Worm (Caenorhabditis elegans) whole organism, young adult: ENCODE measurements around the gene R02E12.5.

Experiments
- B0035.1 ChIP-seq: sonication (generic microtip); optimal IDR thresholded peaks from 2 replicates; lab custom pipeline; 2016; ENCODE audit warnings: missing genetic modification characterization, mild to moderate bottlenecking, missing compliant biosample characterization, missing genotype, missing genetic modification reagents
- D2030.7 ChIP-seq: fragments of 200-800 bp; sonication (Bioruptor generic); IDR thresholded peaks from 2 replicates; pipeline ENCODE4 v1.3.6; 2022; ENCODE audit warnings: missing genetic modification reagents, missing genetic modification characterization, missing compliant biosample characterization
- F23B12.7 ChIP-seq: sonication (generic microtip); optimal IDR thresholded peaks from 2 replicates; lab custom pipeline; 2017; ENCODE audit warnings: missing genetic modification characterization, mild to moderate bottlenecking, missing compliant biosample characterization, antibody characterized with exemption, moderate library complexity; ENCODE audit not compliant: insufficient read depth
- F33H1.4 ChIP-seq: fragments of 200-800 bp; sonication (Bioruptor generic); IDR thresholded peaks from 2 replicates; pipeline ENCODE4 v1.3.6; 2022; ENCODE audit warnings: missing genetic modification reagents, missing genetic modification characterization, missing compliant biosample characterization
- F49E8.2 ChIP-seq: sonication (generic microtip); optimal IDR thresholded peaks from 3 replicates; lab custom pipeline; 2017; ENCODE audit warnings: missing genetic modification characterization, mild to moderate bottlenecking, missing compliant biosample characterization, antibody characterized with exemption, moderate library complexity; ENCODE audit not compliant: insufficient read depth
- F55B11.4 ChIP-seq: sonication (generic microtip); optimal IDR thresholded peaks from 2 replicates; lab custom pipeline; 2016; ENCODE audit warnings: missing compliant biosample characterization, missing genetic modification characterization, borderline replicate concordance; ENCODE audit not compliant: insufficient read depth
- F57A8.1 ChIP-seq: fragments of 200-800 bp; sonication (Bioruptor generic); optimal IDR thresholded peaks from 2 replicates; lab custom pipeline; 2018; ENCODE audit warnings: mild to moderate bottlenecking, missing genetic modification characterization, moderate library complexity, missing compliant biosample characterization
- K11D2.4 ChIP-seq: fragments of 200-800 bp; sonication (Bioruptor generic); IDR thresholded peaks from 2 replicates; pipeline ENCODE4 v1.3.6; 2022; ENCODE audit warnings: missing genetic modification reagents, missing genetic modification characterization, missing compliant biosample characterization
- Y53F4B.3 ChIP-seq: fragments of 200-800 bp; sonication (Bioruptor generic); IDR thresholded peaks from 2 replicates; pipeline ENCODE4 v1.3.6; 2022; ENCODE audit warnings: missing genetic modification reagents, missing genetic modification characterization, missing compliant biosample characterization
- Y53G8AR.9 ChIP-seq: fragments of 200-800 bp; sonication (Bioruptor generic); conservative IDR thresholded peaks from 2 replicates; pipeline ENCODE4 v1.3.6; 2022; ENCODE audit warnings: missing genetic modification reagents, missing genetic modification characterization, missing compliant biosample characterization
- Y79H2A.3 ChIP-seq: fragments of 200-800 bp; sonication (Bioruptor generic); conservative IDR thresholded peaks from 2 replicates; pipeline ENCODE4 v1.3.6; 2022; ENCODE audit warnings: missing genetic modification reagents, missing genetic modification characterization, missing compliant biosample characterization
- Y95B8A.8 ChIP-seq: fragments of 200-800 bp; sonication (Bioruptor generic); IDR thresholded peaks from 2 replicates; pipeline ENCODE4 v1.3.6; 2022; ENCODE audit warnings: missing genetic modification reagents, missing genetic modification characterization, missing compliant biosample characterization
- ama-1 ChIP-seq, 3 experiments: fragments of 150-350 bp in 1 of 3; sonication (generic microtip) in 2 of 3; optimal IDR thresholded peaks; 2 replicates each; lab custom pipeline; 2014 to 2018; ENCODE audit warnings: missing biosample characterization in 2 of 3, missing genetic modification characterization in 2 of 3, missing genetic modification reagents in 2 of 3
- attf-5 ChIP-seq: fragments of 200-800 bp; sonication (Bioruptor generic); optimal IDR thresholded peaks from 2 replicates; lab custom pipeline; 2018; ENCODE audit warnings: mild to moderate bottlenecking, missing genetic modification characterization, missing compliant biosample characterization
- ccch-3 ChIP-seq: fragments of 200-800 bp; sonication (Bioruptor generic); optimal IDR thresholded peaks from 2 replicates; lab custom pipeline; 2018; ENCODE audit warnings: mild to moderate bottlenecking, missing genetic modification characterization, missing compliant biosample characterization
- cebp-2 ChIP-seq: fragments of 200-800 bp; sonication (Bioruptor generic); IDR thresholded peaks from 2 replicates; pipeline ENCODE4 v1.3.6; 2022; ENCODE audit warnings: missing genetic modification characterization, missing compliant biosample characterization
- ceh-100 ChIP-seq: fragments of 200-800 bp; sonication (Bioruptor generic); IDR thresholded peaks from 2 replicates; pipeline ENCODE4 v1.3.6; 2022; ENCODE audit warnings: missing genetic modification reagents, missing genetic modification characterization, missing compliant biosample characterization
- ceh-27 ChIP-seq: fragments of 200-800 bp; sonication (Bioruptor generic); optimal IDR thresholded peaks from 2 replicates; lab custom pipeline; 2018; ENCODE audit warnings: mild to moderate bottlenecking, missing genetic modification characterization, moderate library complexity, missing compliant biosample characterization
- chd-7 ChIP-seq: sonication (generic microtip); optimal IDR thresholded peaks from 2 replicates; lab custom pipeline; 2016; ENCODE audit warnings: mild to moderate bottlenecking, missing genetic modification characterization, moderate library complexity, missing compliant biosample characterization
- dpff-1 ChIP-seq: sonication (generic microtip); optimal IDR thresholded peaks from 2 replicates; lab custom pipeline; 2017; ENCODE audit warnings: mild to moderate bottlenecking, missing genetic modification characterization, missing compliant biosample characterization
- efl-1 ChIP-seq: fragments of 150-350 bp; optimal IDR thresholded peaks from 2 replicates; lab custom pipeline; 2014; ENCODE audit warnings: missing biosample characterization, missing genetic modification reagents, missing genetic modification characterization
- egrh-3 ChIP-seq: fragments of 200-800 bp; sonication (Bioruptor generic); IDR thresholded peaks from 2 replicates; pipeline ENCODE4 v1.3.6; 2022; ENCODE audit warnings: missing genetic modification reagents, missing genetic modification characterization, missing compliant biosample characterization
- ekl-4 ChIP-seq: fragments of 200-800 bp; sonication (Bioruptor generic); IDR thresholded peaks from 2 replicates; pipeline ENCODE4 v1.3.6; 2022; ENCODE audit warnings: missing genetic modification reagents, missing genetic modification characterization, missing compliant biosample characterization
- ets-4 ChIP-seq: fragments of 200-800 bp; sonication (Bioruptor generic); optimal IDR thresholded peaks from 2 replicates; lab custom pipeline; 2018; ENCODE audit warnings: mild to moderate bottlenecking, missing genetic modification characterization, missing compliant biosample characterization
- him-1 ChIP-seq: sonication (generic microtip); optimal IDR thresholded peaks from 2 replicates; lab custom pipeline; 2016; ENCODE audit warnings: missing genotype, missing genetic modification reagents, missing genetic modification characterization, missing compliant biosample characterization
- let-607 ChIP-seq, 2 experiments: fragments of 200-800 bp in 1 of 2; sonication (Bioruptor generic) in 1 of 2; sonication (generic microtip) in 1 of 2; optimal IDR thresholded peaks; 2 replicates each; lab custom pipeline; 2016 to 2018; ENCODE audit warnings: mild to moderate bottlenecking in 2 of 2, missing compliant biosample characterization in 2 of 2, missing genetic modification characterization in 2 of 2, moderate library complexity in 2 of 2, missing genotype in 1 of 2
- lin-26 ChIP-seq: fragments of 200-800 bp; sonication (Bioruptor generic); IDR thresholded peaks from 2 replicates; pipeline ENCODE4 v1.3.6; 2022; ENCODE audit warnings: missing genetic modification reagents, missing genetic modification characterization, missing compliant biosample characterization
- lin-35 ChIP-seq, 3 experiments: fragments of 150-350 bp in 2 of 3; sonication (generic microtip) in 1 of 3; optimal IDR thresholded peaks; 2 replicates each; lab custom pipeline; 2014 to 2018; ENCODE audit warnings: missing biosample characterization in 3 of 3, missing genetic modification characterization in 3 of 3, missing genetic modification reagents in 3 of 3
- lin-40 ChIP-seq: sonication (generic microtip); optimal IDR thresholded peaks from 2 replicates; lab custom pipeline; 2016; ENCODE audit warnings: missing genetic modification characterization, mild to moderate bottlenecking, missing compliant biosample characterization, missing genotype, missing genetic modification reagents
- lsl-1 ChIP-seq: fragments of 200-800 bp; sonication (Bioruptor generic); optimal IDR thresholded peaks from 2 replicates; lab custom pipeline; 2018; ENCODE audit warnings: mild to moderate bottlenecking, missing genetic modification characterization, moderate library complexity, missing compliant biosample characterization
- lsy-27 ChIP-seq: sonication (generic microtip); optimal IDR thresholded peaks from 2 replicates; lab custom pipeline; 2017; ENCODE audit warnings: missing genetic modification characterization, mild to moderate bottlenecking, missing compliant biosample characterization, antibody characterized with exemption, missing genotype, borderline replicate concordance; ENCODE audit not compliant: insufficient read depth
- madf-6 ChIP-seq: fragments of 200-800 bp; sonication (Bioruptor generic); IDR thresholded peaks from 2 replicates; pipeline ENCODE4 v1.3.6; 2022; ENCODE audit warnings: missing genetic modification reagents, missing genetic modification characterization, missing compliant biosample characterization
- nfyb-1 ChIP-seq: fragments of 200-800 bp; sonication (Bioruptor generic); IDR thresholded peaks from 2 replicates; pipeline ENCODE4 v1.3.6; 2022; ENCODE audit warnings: missing genetic modification reagents, missing genetic modification characterization, missing compliant biosample characterization
- nhr-120 ChIP-seq: fragments of 200-800 bp; sonication (Bioruptor generic); IDR thresholded peaks from 2 replicates; pipeline ENCODE4 v1.3.6; 2022; ENCODE audit warnings: missing genetic modification characterization, missing compliant biosample characterization
- pbrm-1 ChIP-seq: fragments of 200-800 bp; sonication (Bioruptor generic); IDR thresholded peaks from 2 replicates; pipeline ENCODE4 v1.3.6; 2022; ENCODE audit warnings: missing genetic modification reagents, missing genetic modification characterization, missing compliant biosample characterization
- rcor-1 ChIP-seq: fragments of 200-800 bp; sonication (Bioruptor generic); IDR thresholded peaks from 2 replicates; pipeline ENCODE4 v1.3.6; 2022; ENCODE audit warnings: missing genetic modification reagents, missing genetic modification characterization, missing compliant biosample characterization
- sea-2 ChIP-seq: fragments of 200-800 bp; sonication (Bioruptor generic); IDR thresholded peaks from 2 replicates; pipeline ENCODE4 v1.3.6; 2022; ENCODE audit warnings: missing genetic modification characterization, missing compliant biosample characterization
- snpc-1.1 ChIP-seq: sonication (generic microtip); optimal IDR thresholded peaks from 2 replicates; lab custom pipeline; 2017; ENCODE audit warnings: missing genetic modification characterization, mild to moderate bottlenecking, missing compliant biosample characterization, antibody characterized with exemption, moderate library complexity, missing genotype, missing genetic modification reagents; ENCODE audit not compliant: insufficient read depth
- snpc-1.3 ChIP-seq: sonication (generic microtip); optimal IDR thresholded peaks from 2 replicates; lab custom pipeline; 2017; ENCODE audit warnings: missing genetic modification characterization, mild to moderate bottlenecking, missing compliant biosample characterization, antibody characterized with exemption, moderate library complexity, missing genotype, missing genetic modification reagents; ENCODE audit not compliant: insufficient read depth
- somi-1 ChIP-seq: fragments of 200-800 bp; sonication (Bioruptor generic); optimal IDR thresholded peaks from 2 replicates; lab custom pipeline; 2018; ENCODE audit warnings: mild to moderate bottlenecking, missing genetic modification characterization, missing compliant biosample characterization
- tbp1 ChIP-seq: fragments of 200-800 bp; sonication (Bioruptor generic); optimal IDR thresholded peaks from 2 replicates; lab custom pipeline; 2018; ENCODE audit warnings: mild to moderate bottlenecking, missing genetic modification characterization, missing compliant biosample characterization
- ztf-22 ChIP-seq: fragments of 200-800 bp; sonication (Bioruptor generic); optimal IDR thresholded peaks from 2 replicates; lab custom pipeline; 2018; ENCODE audit warnings: mild to moderate bottlenecking, missing genetic modification characterization, moderate library complexity, missing compliant biosample characterization
- ztf-25 ChIP-seq: fragments of 200-800 bp; sonication (Bioruptor generic); IDR thresholded peaks from 2 replicates; pipeline ENCODE4 v1.3.6; 2022; ENCODE audit warnings: missing genetic modification reagents, missing genetic modification characterization, missing compliant biosample characterization
- ztf-26 ChIP-seq: sonication (generic microtip); optimal IDR thresholded peaks from 2 replicates; lab custom pipeline; 2017; ENCODE audit warnings: missing genetic modification characterization, missing compliant biosample characterization
- ztf-28 ChIP-seq: fragments of 200-800 bp; sonication (Bioruptor generic); IDR thresholded peaks from 2 replicates; pipeline ENCODE4 v1.3.6; 2022; ENCODE audit warnings: missing genetic modification reagents, missing genetic modification characterization, missing compliant biosample characterization
- ztf-3 ChIP-seq: fragments of 200-800 bp; sonication (Bioruptor generic); optimal IDR thresholded peaks from 2 replicates; lab custom pipeline; 2018; ENCODE audit warnings: mild to moderate bottlenecking, missing genetic modification characterization, missing compliant biosample characterization

The R02E12.5 gene

DNA sequence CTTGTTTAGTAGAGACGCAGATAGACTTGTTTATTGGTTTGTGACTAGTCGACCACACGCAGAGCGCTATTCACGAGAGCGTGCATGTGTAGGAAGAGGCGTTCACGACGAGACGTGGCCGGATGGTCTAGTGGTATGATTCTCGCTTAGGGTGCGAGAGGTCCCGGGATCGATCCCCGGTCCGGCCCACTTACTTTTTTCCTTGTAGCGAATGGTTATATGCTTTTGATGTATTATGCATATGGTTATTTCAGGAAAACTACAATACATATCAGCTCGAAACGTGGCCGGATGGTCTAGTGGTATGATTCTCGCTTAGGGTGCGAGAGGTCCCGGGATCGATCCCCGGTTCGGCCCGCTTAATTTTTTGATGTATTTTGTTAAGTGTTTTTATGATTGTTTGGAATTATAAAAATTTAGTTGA lies 27.1 kb upstream of the R02E12.5 start (continued):
- TF ChIP-seq ceh-100, result peak; percentile 29; the same call in 1 of the 2 replicates
- no peak for TF ChIP-seq F55B11.4 (tag; lab: Kevin White, UChicago)
- peak; percentile 7 for TF ChIP-seq ccch-3 (GFP tag; lab: Kevin White, UChicago)
- TF ChIP-seq let-607 (tag; optimal IDR thresholded peaks at IDR 0.05; lab: Kevin White, UChicago), result peak; percentile 37 to 46
- TF ChIP-seq ets-4, result peak; percentile 14
- TF ChIP-seq him-1 (tag; lab: Kevin White, UChicago), result peak; percentile 95
- peak; percentile 37 for TF ChIP-seq F49E8.2 (tag; lab: Kevin White, UChicago)
- TF ChIP-seq tbp1, result peak; percentile 93
- peak; percentile 56 for TF ChIP-seq somi-1 (GFP tag; lab: Kevin White, UChicago)
- TF ChIP-seq nfyb-1 (GFP tag; lab: Robert Waterston, UW), result peak; percentile 89
- TF ChIP-seq Y95B8A.8 (GFP tag; lab: Robert Waterston, UW), result peak; percentile 76; the same call in 1 of the 2 replicates
- 0 out of 2 replicates have a peak, but pooled peaks have one; percentile 6 for TF ChIP-seq F33H1.4 (GFP tag; lab: Robert Waterston, UW)
- TF ChIP-seq chd-7 (tag; lab: Kevin White, UChicago), result peak; percentile 94
- peak; percentile 36 for TF ChIP-seq lsl-1 (GFP tag; lab: Kevin White, UChicago)
- TF ChIP-seq Y53F4B.3 (GFP tag; lab: Robert Waterston, UW), result peak; percentile 85; the same call in 1 of the 2 replicates
- peak; percentile 20 for TF ChIP-seq F23B12.7 (tag; lab: Kevin White, UChicago)
- TF ChIP-seq rcor-1, result peak; percentile 90
- TF ChIP-seq F57A8.1 (GFP tag; lab: Kevin White, UChicago), result peak; percentile 67
- peak; percentile 56 for TF ChIP-seq madf-6 (GFP tag; lab: Robert Waterston, UW)
- TF ChIP-seq ztf-28, result peak; percentile 83
- no peak for TF ChIP-seq ztf-22
- peak; percentile 87 for TF ChIP-seq ekl-4 (GFP tag; lab: Robert Waterston, UW)
- no peak for TF ChIP-seq efl-1 (GFP tag; lab: Kevin White, UChicago)
- peak; percentile 61 for TF ChIP-seq B0035.1 (tag; lab: Kevin White, UChicago)
- TF ChIP-seq nhr-120 (GFP tag; lab: Robert Waterston, UW), result peak; percentile 68; the same call in 1 of the 2 replicates
- TF ChIP-seq egrh-3 (GFP tag; lab: Robert Waterston, UW), result peak; percentile 36
- TF ChIP-seq attf-5 (GFP tag; lab: Kevin White, UChicago), result peak; percentile 70
- no peak for TF ChIP-seq ama-1 (optimal IDR thresholded peaks at IDR 0.05; lab: Kevin White, UChicago)
- peak in 1 of 2 experiments; percentile 43 for TF ChIP-seq ama-1 (GFP tag; optimal IDR thresholded peaks at IDR 0.05; lab: Kevin White, UChicago)
- TF ChIP-seq K11D2.4, result peak; percentile 75
- peak; percentile 89 for TF ChIP-seq ceh-27 (GFP tag; lab: Kevin White, UChicago)
- peak; percentile 95 for TF ChIP-seq pbrm-1
- no peak for TF ChIP-seq dpff-1 (tag; lab: Kevin White, UChicago)
- TF ChIP-seq Y79H2A.3, result 0 out of 2 replicates have a peak, but pooled peaks have one; percentile 23
- TF ChIP-seq D2030.7 (GFP tag; lab: Robert Waterston, UW), result peak; percentile 98
- TF ChIP-seq ztf-3 (GFP tag; lab: Kevin White, UChicago), result no peak
- TF ChIP-seq lin-26 (GFP tag; lab: Robert Waterston, UW), result peak; percentile 88
- TF ChIP-seq cebp-2 (GFP tag; lab: Robert Waterston, UW), result peak; percentile 86; the same call in 1 of the 2 replicates
- peak; percentile 86 for TF ChIP-seq lin-40 (tag; lab: Kevin White, UChicago)
- peak; percentile 38 for TF ChIP-seq lsy-27 (tag; lab: Kevin White, UChicago)
- no peak for TF ChIP-seq snpc-1.1
- TF ChIP-seq sea-2, result no peak
- peak; percentile 68 for TF ChIP-seq ztf-26 (tag; lab: Kevin White, UChicago)
- TF ChIP-seq Y53G8AR.9 (GFP tag; lab: Robert Waterston, UW), result peak; percentile 89
- peak; percentile 51 for TF ChIP-seq snpc-1.3
- TF ChIP-seq ztf-25 (GFP tag; lab: Robert Waterston, UW), result peak; percentile 89
- peak in 1 of 3 experiments; percentile 63 for TF ChIP-seq lin-35 (GFP tag; optimal IDR thresholded peaks at IDR 0.05; lab: Kevin White, UChicago)
